Worm (Caenorhabditis elegans): ENCODE results near the gene ptc-1.

The ptc-1 gene

DNA sequence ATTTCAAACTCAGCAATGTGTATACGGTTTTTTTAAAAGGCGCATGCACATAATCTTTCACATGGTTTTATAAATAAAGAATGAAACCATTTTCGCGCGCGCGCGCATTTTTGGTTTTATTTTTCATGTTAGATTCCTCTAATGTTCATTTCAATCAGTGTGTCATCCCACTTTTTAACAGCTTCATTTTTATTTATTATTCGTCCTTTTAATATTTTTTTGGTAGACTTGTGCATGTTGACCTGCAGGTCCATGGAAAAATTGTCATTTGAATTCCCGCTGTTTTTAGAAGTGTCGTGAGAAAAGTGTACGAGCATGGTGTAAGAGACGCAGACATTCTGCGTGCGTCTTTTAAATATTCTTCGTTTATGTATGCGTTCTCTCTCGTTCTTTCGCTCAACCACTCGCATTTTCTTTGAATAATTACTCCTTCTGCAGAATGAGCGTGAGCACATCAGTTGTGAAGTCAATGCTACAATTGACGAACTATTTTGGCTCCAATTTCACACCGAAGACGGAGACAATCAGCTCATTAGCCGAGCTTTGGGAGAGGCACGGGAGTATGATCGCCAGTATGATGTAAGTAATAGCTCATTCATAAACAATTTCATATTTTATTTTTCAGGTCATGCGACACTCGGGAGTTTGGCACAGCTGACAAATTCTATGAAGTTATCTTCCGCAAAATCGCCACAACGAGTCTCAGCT is 32.6 kb upstream of the ptc-1 start, which contains the start of gene lin-5:
TSS of gene lin-5 (plus strand) at position 354 of the 708 bp plus-strand sequence.
- peak; percentile 30 for TF ChIP-seq unc-55 (GFP tag; optimal IDR thresholded peaks at IDR 0.05)
- TF ChIP-seq unc-3 (GFP tag; conservative IDR thresholded peaks at IDR 0.05): no peak
- TF ChIP-seq unc-3 (tag; optimal IDR thresholded peaks at IDR 0.05): no peak
- TF ChIP-seq pha-4 (tag; optimal IDR thresholded peaks at IDR 0.05): no peak
- no peak for TF ChIP-seq ahr-1 (tag; optimal IDR thresholded peaks at IDR 0.05)
- no peak for TF ChIP-seq ceh-19 (GFP tag; optimal IDR thresholded peaks at IDR 0.05)
- no peak for TF ChIP-seq hlh-15 (tag; optimal IDR thresholded peaks at IDR 0.05)
- no peak for TF ChIP-seq elt-2 (tag; optimal IDR thresholded peaks at IDR 0.05)
- peak; percentile 68 for TF ChIP-seq ceh-31 (tag; optimal IDR thresholded peaks at IDR 0.05)
- no peak for TF ChIP-seq pat-9 (tag; optimal IDR thresholded peaks at IDR 0.05)
- TF ChIP-seq tbx-2 (tag; optimal IDR thresholded peaks at IDR 0.05): peak; percentile 24
- no peak for TF ChIP-seq pag-3 (tag; optimal IDR thresholded peaks at IDR 0.05; ENCODE audit: borderline replicate concordance)
- TF ChIP-seq nfya-1 (tag; optimal IDR thresholded peaks at IDR 0.05): peak; percentile 40
- no peak for TF ChIP-seq pros-1 (tag; optimal IDR thresholded peaks at IDR 0.05)
- TF ChIP-seq F13H6.1 (tag; optimal IDR thresholded peaks at IDR 0.05): no peak
- TF ChIP-seq Y22D7AL.16 (tag; optimal IDR thresholded peaks at IDR 0.05): no peak
- no peak for TF ChIP-seq ceh-14 (tag; optimal IDR thresholded peaks at IDR 0.05)
- no peak for TF ChIP-seq ttx-3 (tag; optimal IDR thresholded peaks at IDR 0.05)
- TF ChIP-seq pax-1 (tag; optimal IDR thresholded peaks at IDR 0.05): no peak
- TF ChIP-seq dve-1 (tag; optimal IDR thresholded peaks at IDR 0.05): no peak
- no peak for TF ChIP-seq C08G9.2 (tag; optimal IDR thresholded peaks at IDR 0.05)
- no peak for TF ChIP-seq rnt-1 (tag; optimal IDR thresholded peaks at IDR 0.05)
- peak; percentile 36 for TF ChIP-seq ceh-34 (tag; optimal IDR thresholded peaks at IDR 0.05)
- TF ChIP-seq pqm-1 (tag; optimal IDR thresholded peaks at IDR 0.05): no peak
- TF ChIP-seq ref-2 (tag; optimal IDR thresholded peaks at IDR 0.05): peak; percentile 36

DNA sequence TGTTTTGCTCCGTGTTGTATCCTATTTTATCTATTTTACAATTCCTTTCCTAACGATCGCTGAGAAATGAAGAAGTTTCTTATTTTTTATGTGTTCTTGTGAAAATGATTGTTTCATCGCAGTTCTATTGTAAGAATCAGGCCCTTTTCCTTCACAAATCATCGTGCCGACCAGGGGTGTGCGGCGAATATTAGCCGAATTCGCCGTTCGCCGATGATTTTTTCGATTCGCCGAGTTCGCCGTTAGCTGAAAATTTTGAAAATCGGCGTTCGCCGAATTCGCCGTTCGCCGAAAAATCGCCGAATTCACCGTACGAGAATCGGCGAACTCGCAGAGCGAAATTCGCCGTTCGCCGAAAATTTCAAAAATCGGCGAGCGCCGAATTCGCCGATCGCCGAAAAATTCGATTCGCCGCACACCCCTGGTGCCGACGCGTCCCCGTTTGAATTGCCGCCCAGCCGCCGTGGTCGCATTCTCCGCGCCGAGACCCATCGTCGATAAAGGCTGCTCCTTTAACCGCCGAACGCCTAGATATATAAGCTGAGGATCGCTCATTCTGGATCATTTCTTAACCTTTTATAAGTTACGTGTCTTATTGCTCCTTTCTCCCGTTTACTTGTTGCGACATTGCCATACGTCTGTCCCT is 29.4 kb upstream of the ptc-1 start:
- no peak for TF ChIP-seq tbx-2 (tag; optimal IDR thresholded peaks at IDR 0.05)
- no peak for TF ChIP-seq elt-4 (tag; optimal IDR thresholded peaks at IDR 0.05)
- peak; percentile 29 for TF ChIP-seq K09A11.1 (tag; optimal IDR thresholded peaks at IDR 0.05; ENCODE audit: insufficient read depth)
- TF ChIP-seq hlh-30 (tag; optimal IDR thresholded peaks at IDR 0.05; ENCODE audit: insufficient read depth): no peak
- TF ChIP-seq dve-1 (tag; optimal IDR thresholded peaks at IDR 0.05): no peak
- no peak for TF ChIP-seq ets-4 (tag; optimal IDR thresholded peaks at IDR 0.05)

DNA sequence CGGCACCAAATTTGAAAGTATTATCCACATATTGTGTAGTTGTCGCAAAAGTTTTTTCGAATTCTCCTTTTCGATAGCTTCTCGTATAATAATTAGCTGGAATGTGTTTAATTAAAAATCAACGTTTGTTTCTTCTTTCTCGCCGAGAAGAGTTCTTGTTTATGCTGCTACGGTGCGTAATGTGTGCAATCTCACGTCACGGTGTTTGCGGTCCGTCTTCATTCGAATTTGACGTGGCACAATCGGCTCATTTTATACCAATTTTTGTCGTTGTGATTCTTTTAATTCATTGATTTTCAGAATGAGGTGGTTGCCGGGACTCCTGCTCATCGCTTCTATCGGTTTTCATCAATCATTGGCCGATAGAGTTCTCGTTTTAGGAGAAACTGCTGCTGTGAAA is 28.8 kb upstream of the ptc-1 start, which contains the start of gene ostb-1:
TSS of gene ostb-1 (plus strand) at position 301 of the 400 bp plus-strand sequence.
- TF ChIP-seq nfya-1 (tag; optimal IDR thresholded peaks at IDR 0.05): peak; percentile 12
- peak; percentile 15 for TF ChIP-seq elt-2 (tag; optimal IDR thresholded peaks at IDR 0.05)
- TF ChIP-seq ama-1 (optimal IDR thresholded peaks at IDR 0.05): no peak
- no peak for TF ChIP-seq pag-3 (tag; optimal IDR thresholded peaks at IDR 0.05; ENCODE audit: borderline replicate concordance)
- TF ChIP-seq ttx-3 (tag; optimal IDR thresholded peaks at IDR 0.05): no peak
- no peak for TF ChIP-seq hlh-30 (tag; optimal IDR thresholded peaks at IDR 0.05; ENCODE audit: insufficient read depth)
- TF ChIP-seq ceh-22 (tag; optimal IDR thresholded peaks at IDR 0.05): no peak
- TF ChIP-seq dmd-4 (tag; optimal IDR thresholded peaks at IDR 0.05; ENCODE audit: borderline replicate concordance): no peak
- no peak for TF ChIP-seq pax-1 (tag; optimal IDR thresholded peaks at IDR 0.05)

DNA sequence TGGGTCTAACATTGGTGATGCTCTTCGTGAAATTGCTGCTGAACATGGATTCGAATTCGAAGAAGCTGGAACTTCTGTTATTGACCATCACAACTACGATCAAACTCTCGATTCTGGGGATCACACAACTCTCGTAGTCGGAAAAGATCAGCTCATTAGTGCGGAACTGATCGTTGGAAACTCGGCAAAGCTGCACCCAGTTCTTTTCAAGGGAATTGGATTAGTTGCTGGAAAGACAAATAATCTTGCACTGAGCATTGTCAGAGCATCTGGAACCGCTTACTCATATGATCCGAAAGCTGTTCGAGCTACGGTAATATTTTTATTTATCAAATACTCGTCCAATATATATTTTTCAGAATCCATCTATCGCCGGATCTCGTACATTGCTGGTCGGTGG is 28.1 kb upstream of the ptc-1 start:
- TF ChIP-seq hlh-30 (tag; optimal IDR thresholded peaks at IDR 0.05; ENCODE audit: insufficient read depth): no peak
- TF ChIP-seq ceh-14 (tag; optimal IDR thresholded peaks at IDR 0.05): no peak
- TF ChIP-seq ceh-18 (tag; optimal IDR thresholded peaks at IDR 0.05): no peak
- TF ChIP-seq pha-4 (tag; optimal IDR thresholded peaks at IDR 0.05): no peak
- TF ChIP-seq ceh-31 (tag; optimal IDR thresholded peaks at IDR 0.05): no peak
- TF ChIP-seq hlh-6 (tag; optimal IDR thresholded peaks at IDR 0.05): no peak
- no peak for TF ChIP-seq lim-6 (tag; optimal IDR thresholded peaks at IDR 0.05)
- TF ChIP-seq mec-3 (tag; optimal IDR thresholded peaks at IDR 0.05; ENCODE audit: borderline replicate concordance): no peak
- TF ChIP-seq pag-3 (tag; optimal IDR thresholded peaks at IDR 0.05; ENCODE audit: borderline replicate concordance): no peak
- no peak for TF ChIP-seq unc-86 (tag; optimal IDR thresholded peaks at IDR 0.05)
- no peak for TF ChIP-seq dmd-4 (tag; optimal IDR thresholded peaks at IDR 0.05; ENCODE audit: borderline replicate concordance)
- TF ChIP-seq ahr-1 (tag; optimal IDR thresholded peaks at IDR 0.05): no peak
- no peak for TF ChIP-seq hlh-13 (GFP tag; optimal IDR thresholded peaks at IDR 0.05)
